Fruit fly (Drosophila melanogaster): ENCODE results near the gene CG33223.

CG33223 gene

dm6 chrX:8464378-8465036 lies 19.2 kb downstream of the CG33223 start, which contains the start of gene Sptr (continued):
- TF ChIP-seq CG18011 (GFP tag; optimal IDR thresholded peaks at IDR 0.05), result peak; percentile 92
- peak; percentile 66 for TF ChIP-seq jing (GFP tag; optimal IDR thresholded peaks at IDR 0.05)
- TF ChIP-seq pho (GFP tag; optimal IDR thresholded peaks at IDR 0.05), result peak; percentile 83
- peak; percentile 93 for TF ChIP-seq gem (tag; optimal IDR thresholded peaks at IDR 0.05)
- TF ChIP-seq CG15073 (GFP tag; optimal IDR thresholded peaks at IDR 0.05), result no peak
- peak; percentile 22 for TF ChIP-seq CG31388 (GFP tag; optimal IDR thresholded peaks at IDR 0.05)
- no peak for TF ChIP-seq CkIIα-i1 (GFP tag; IDR thresholded peaks at IDR 0.05)
- no peak for TF ChIP-seq zen2 (GFP tag; IDR thresholded peaks at IDR 0.05; ENCODE audit: partially characterized antibody)
- TF ChIP-seq Meics (GFP tag; optimal IDR thresholded peaks at IDR 0.05), result peak; percentile 94
- peak; percentile 96 for TF ChIP-seq Med (GFP tag)
- TF ChIP-seq CG17359 (tag; optimal IDR thresholded peaks at IDR 0.05), result peak; percentile 89
- peak; percentile 82 for TF ChIP-seq CG14050 (GFP tag; IDR thresholded peaks at IDR 0.05)
- TF ChIP-seq ken (GFP tag; IDR thresholded peaks at IDR 0.05), result peak; percentile 78
- peak; percentile 3 for TF ChIP-seq Spps (tag; optimal IDR thresholded peaks at IDR 0.05)
- peak; percentile 92 for TF ChIP-seq unpg (GFP tag; optimal IDR thresholded peaks at IDR 0.05)
- TF ChIP-seq dan (GFP tag; IDR thresholded peaks at IDR 0.05), result no peak
- TF ChIP-seq CG15269 (tag; optimal IDR thresholded peaks at IDR 0.05), result peak; percentile 92
- peak; percentile 92 for TF ChIP-seq CG9932 (GFP tag; IDR thresholded peaks at IDR 0.05)
- TF ChIP-seq YL-1 (GFP tag; optimal IDR thresholded peaks at IDR 0.05), result peak; percentile 43
- peak; percentile 75 for TF ChIP-seq CG18262 (tag; optimal IDR thresholded peaks at IDR 0.05)
- TF ChIP-seq lmd (GFP tag; IDR thresholded peaks at IDR 0.05), result peak; percentile 92
- no peak for TF ChIP-seq sqz (GFP tag; optimal IDR thresholded peaks at IDR 0.05)
- TF ChIP-seq hth (optimal IDR thresholded peaks at IDR 0.05), result no peak
- TF ChIP-seq CG4820 (GFP tag; optimal IDR thresholded peaks at IDR 0.05), result peak; percentile 69
- peak; percentile 93 for TF ChIP-seq Ets65A (GFP tag)
- TF ChIP-seq HLH3B (GFP tag; IDR thresholded peaks at IDR 0.05), result peak; percentile 92
- TF ChIP-seq gsb-n (tag; optimal IDR thresholded peaks at IDR 0.05), result peak; percentile 29
- peak; percentile 48 for TF ChIP-seq wek (GFP tag; optimal IDR thresholded peaks at IDR 0.05)
- no peak for TF ChIP-seq chinmo (GFP tag; IDR thresholded peaks at IDR 0.05; ENCODE audit: partially characterized antibody)
- peak; percentile 88 for TF ChIP-seq CG11456 (GFP tag; IDR thresholded peaks at IDR 0.05)
- peak; percentile 91 for TF ChIP-seq Dek (tag; optimal IDR thresholded peaks at IDR 0.05)
- TF ChIP-seq NK7.1 (GFP tag; optimal IDR thresholded peaks at IDR 0.05), result peak; percentile 49
- TF ChIP-seq luna (GFP tag; optimal IDR thresholded peaks at IDR 0.05), result peak; percentile 65
- TF ChIP-seq Sin3A (optimal IDR thresholded peaks at IDR 0.05), result no peak
- peak; percentile 86 for TF ChIP-seq wdn (GFP tag; IDR thresholded peaks at IDR 0.05)
- peak; percentile 94 for TF ChIP-seq sob (GFP tag; IDR thresholded peaks at IDR 0.05)
- TF ChIP-seq Dad (GFP tag; optimal IDR thresholded peaks at IDR 0.05), result peak; percentile 66
- TF ChIP-seq CG8089 (GFP tag; optimal IDR thresholded peaks at IDR 0.05), result peak; percentile 2
- TF ChIP-seq her (GFP tag; optimal IDR thresholded peaks at IDR 0.05), result peak; percentile 64
- peak; percentile 66 for TF ChIP-seq kay (GFP tag; optimal IDR thresholded peaks at IDR 0.05)
- TF ChIP-seq CG42726 (GFP tag; IDR thresholded peaks at IDR 0.05; ENCODE audit: partially characterized antibody), result no peak
- no peak for TF ChIP-seq knrl (GFP tag; IDR thresholded peaks at IDR 0.05; ENCODE audit: partially characterized antibody)
- no peak for TF ChIP-seq Lpt (GFP tag; optimal IDR thresholded peaks at IDR 0.05)
- peak; percentile 41 for TF ChIP-seq CG15696 (tag; optimal IDR thresholded peaks at IDR 0.05)
- TF ChIP-seq CG2889 (GFP tag; IDR thresholded peaks at IDR 0.05), result peak; percentile 75
- TF ChIP-seq CG1603 (tag; optimal IDR thresholded peaks at IDR 0.05), result peak; percentile 63
- peak; percentile 94 for TF ChIP-seq CG2678 (tag; optimal IDR thresholded peaks at IDR 0.05)
- peak; percentile 85 for TF ChIP-seq CG4730 (GFP tag; IDR thresholded peaks at IDR 0.05)
- TF ChIP-seq MESR4 (GFP tag; optimal IDR thresholded peaks at IDR 0.05), result no peak
- peak; percentile 90 for TF ChIP-seq cwo (GFP tag; optimal IDR thresholded peaks at IDR 0.05)
- peak; percentile 58 for TF ChIP-seq CG10462 (GFP tag; optimal IDR thresholded peaks at IDR 0.05)
